Fruit fly (Drosophila melanogaster) whole organism, embryonic: ENCODE data around the gene fbl.

ENCODE experiments used
- C15 ChIP-seq: fragments of 200-800 bp; sonication (Bioruptor generic); IDR thresholded peaks from 3 replicates; pipeline ENCODE4 v1.3.6; 2022; ENCODE audit warnings: missing biosample characterization, missing genetic modification characterization
- CG10267 ChIP-seq: fragments of 200-800 bp; sonication (Bioruptor generic); optimal IDR thresholded peaks from 2 replicates; lab custom pipeline; 2018; ENCODE audit warnings: missing biosample characterization, mild to moderate bottlenecking, missing genetic modification characterization, moderate library complexity
- CG10654 ChIP-seq: fragments of 200-800 bp; sonication (Bioruptor generic); optimal IDR thresholded peaks from 2 replicates; lab custom pipeline; 2016; ENCODE audit warnings: missing biosample characterization, missing genetic modification characterization
- CG11723 ChIP-seq: fragments of 200-800 bp; sonication (Bioruptor generic); optimal IDR thresholded peaks from 2 replicates; lab custom pipeline; 2017; ENCODE audit warnings: missing biosample characterization, mild to moderate bottlenecking, missing genetic modification characterization
- CG12744 ChIP-seq: fragments of 200-800 bp; sonication (Bioruptor generic); optimal IDR thresholded peaks from 2 replicates; lab custom pipeline; 2016; ENCODE audit warnings: missing biosample characterization, missing genetic modification characterization
- CG14441 ChIP-seq: fragments of 200-800 bp; sonication (Bioruptor generic); IDR thresholded peaks from 2 replicates; pipeline ENCODE4 v1.3.6; 2022; ENCODE audit warnings: missing biosample characterization, missing genetic modification characterization
- CG15073 ChIP-seq: fragments of 200-800 bp; sonication (Bioruptor generic); optimal IDR thresholded peaks from 2 replicates; lab custom pipeline; 2016; ENCODE audit warnings: missing biosample characterization, missing genetic modification characterization
- CG16863 ChIP-seq: fragments of 200-800 bp; sonication (Bioruptor generic); optimal IDR thresholded peaks from 3 replicates; lab custom pipeline; 2016; ENCODE audit warnings: missing biosample characterization, missing genetic modification characterization
- CG17186 ChIP-seq: fragments of 200-800 bp; sonication (Bioruptor generic); optimal IDR thresholded peaks from 3 replicates; lab custom pipeline; 2017; ENCODE audit warnings: missing biosample characterization, missing genetic modification reagents, missing genetic modification characterization
- CG18764 ChIP-seq: fragments of 200-800 bp; sonication (Bioruptor generic); optimal IDR thresholded peaks from 3 replicates; lab custom pipeline; 2016; ENCODE audit warnings: missing biosample characterization, missing genetic modification characterization
- CG2202 ChIP-seq: fragments of 200-800 bp; sonication (Bioruptor generic); optimal IDR thresholded peaks from 2 replicates; lab custom pipeline; 2018; ENCODE audit warnings: missing biosample characterization, mild to moderate bottlenecking, missing genetic modification characterization
- CG2875 ChIP-seq: fragments of 200-800 bp; sonication (Bioruptor generic); optimal IDR thresholded peaks from 2 replicates; lab custom pipeline; 2017; ENCODE audit warnings: missing biosample characterization, mild to moderate bottlenecking, missing genetic modification characterization, missing genetic modification reagents
- CG3281 ChIP-seq: fragments of 200-800 bp; sonication (Bioruptor generic); optimal IDR thresholded peaks from 3 replicates; lab custom pipeline; 2017; ENCODE audit warnings: missing biosample characterization, mild to moderate bottlenecking, missing genetic modification characterization
- CG3407 ChIP-seq: fragments of 200-800 bp; sonication (Bioruptor generic); optimal IDR thresholded peaks from 2 replicates; lab custom pipeline; 2018; ENCODE audit warnings: missing biosample characterization, mild to moderate bottlenecking, missing genetic modification characterization
- CG4282 ChIP-seq: fragments of 200-800 bp; sonication (Bioruptor generic); optimal IDR thresholded peaks from 2 replicates; lab custom pipeline; 2016; ENCODE audit warnings: missing biosample characterization, missing genetic modification characterization
- CG4328 ChIP-seq: fragments of 200-800 bp; sonication (Bioruptor generic); optimal IDR thresholded peaks from 3 replicates; lab custom pipeline; 2017; ENCODE audit warnings: missing biosample characterization, missing genetic modification reagents, missing genetic modification characterization
- CG4360 ChIP-seq: fragments of 200-800 bp; sonication (Bioruptor generic); IDR thresholded peaks from 2 replicates; pipeline ENCODE4 v1.3.6; 2022; ENCODE audit warnings: missing biosample characterization, missing genetic modification characterization
- CG4730 ChIP-seq: fragments of 200-800 bp; sonication (Bioruptor generic); IDR thresholded peaks from 2 replicates; pipeline ENCODE4 v1.3.6; 2022; ENCODE audit warnings: missing biosample characterization, missing genetic modification characterization
- CG5180 ChIP-seq: fragments of 200-800 bp; sonication (Bioruptor generic); optimal IDR thresholded peaks from 3 replicates; lab custom pipeline; 2017; ENCODE audit warnings: missing biosample characterization, missing genetic modification characterization, mild to moderate bottlenecking, moderate library complexity, missing genetic modification reagents
- CG8089 ChIP-seq: fragments of 200-800 bp; sonication (Bioruptor generic); optimal IDR thresholded peaks from 3 replicates; lab custom pipeline; 2016; ENCODE audit warnings: missing biosample characterization, missing genetic modification characterization
- CG9932 ChIP-seq: fragments of 200-800 bp; sonication (Bioruptor generic); IDR thresholded peaks from 2 replicates; pipeline ENCODE4 v1.3.6; 2022; ENCODE audit warnings: missing biosample characterization, missing genetic modification characterization
- CkIIα-i1 ChIP-seq: fragments of 200-800 bp; sonication (Bioruptor generic); IDR thresholded peaks from 2 replicates; pipeline ENCODE4 v1.3.6; 2022; ENCODE audit warnings: missing biosample characterization, missing genetic modification characterization
- Hand ChIP-seq: fragments of 200-800 bp; sonication (Bioruptor generic); optimal IDR thresholded peaks from 2 replicates; lab custom pipeline; 2017; ENCODE audit warnings: mild to moderate bottlenecking, missing biosample characterization, missing genetic modification reagents, missing genetic modification characterization
- Hmx ChIP-seq: fragments of 200-800 bp; sonication (Bioruptor generic); optimal IDR thresholded peaks from 2 replicates; lab custom pipeline; 2016; ENCODE audit warnings: missing biosample characterization, missing genetic modification characterization
- Lpt ChIP-seq: fragments of >200 bp; optimal IDR thresholded peaks from 2 replicates; lab custom pipeline; 2018; ENCODE audit warnings: missing biosample characterization, missing genetic modification characterization
- MESR4 ChIP-seq: fragments of 200-800 bp; sonication (Bioruptor generic); optimal IDR thresholded peaks from 2 replicates; lab custom pipeline; 2018; ENCODE audit warnings: missing biosample characterization, mild to moderate bottlenecking, missing genetic modification characterization, moderate library complexity
- MTF-1 ChIP-seq: fragments of 200-800 bp; sonication (Bioruptor generic); optimal IDR thresholded peaks from 2 replicates; lab custom pipeline; 2018; ENCODE audit warnings: missing biosample characterization, mild to moderate bottlenecking, missing genetic modification characterization, borderline replicate concordance
- Oaz ChIP-seq: fragments of 200-800 bp; sonication (Bioruptor generic); IDR thresholded peaks from 2 replicates; pipeline ENCODE4 v1.3.6; 2022; ENCODE audit warnings: missing biosample characterization, missing genetic modification characterization
- PHDP ChIP-seq: fragments of 200-800 bp; sonication (Bioruptor generic); optimal IDR thresholded peaks from 3 replicates; lab custom pipeline; 2018; ENCODE audit warnings: missing biosample characterization, mild to moderate bottlenecking, missing genetic modification characterization, moderate library complexity
- Ravus ChIP-seq: fragments of 200-800 bp; sonication (Bioruptor generic); IDR thresholded peaks from 2 replicates; pipeline ENCODE4 v1.3.6; 2022; ENCODE audit warnings: missing biosample characterization, missing genetic modification characterization
- Side ChIP-seq: fragments of 200-800 bp; sonication (Bioruptor generic); optimal IDR thresholded peaks from 2 replicates; lab custom pipeline; 2016; ENCODE audit warnings: missing biosample characterization, missing genetic modification characterization
- Spps ChIP-seq: fragments of 200-800 bp; sonication (Bioruptor generic); optimal IDR thresholded peaks from 2 replicates; lab custom pipeline; 2018; ENCODE audit warnings: missing biosample characterization, mild to moderate bottlenecking, missing genetic modification characterization
- al ChIP-seq: fragments of 200-800 bp; sonication (Bioruptor generic); IDR thresholded peaks from 2 replicates; pipeline ENCODE4 v1.3.6; 2022; ENCODE audit warnings: missing biosample characterization, missing genetic modification characterization
- bowl ChIP-seq: fragments of 200-800 bp; sonication (Bioruptor generic); IDR thresholded peaks from 2 replicates; pipeline ENCODE4 v1.3.6; 2022; ENCODE audit warnings: missing biosample characterization, missing genetic modification characterization
- dati ChIP-seq: fragments of 200-800 bp; sonication (Bioruptor generic); IDR thresholded peaks from 2 replicates; pipeline ENCODE4 v1.3.6; 2022; ENCODE audit warnings: missing biosample characterization, missing genetic modification characterization
- dm ChIP-seq: fragments of 200-800 bp; sonication (Bioruptor generic); optimal IDR thresholded peaks from 3 replicates; lab custom pipeline; 2016; ENCODE audit warnings: missing biosample characterization, missing genetic modification characterization
- ham ChIP-seq: fragments of 200-800 bp; sonication (Bioruptor generic); IDR thresholded peaks from 2 replicates; pipeline ENCODE4 v1.3.6; 2022; ENCODE audit warnings: missing biosample characterization, missing genetic modification characterization
- jigr1 ChIP-seq: fragments of 200-800 bp; sonication (Bioruptor generic); IDR thresholded peaks from 3 replicates; pipeline ENCODE4 v1.3.6; 2022; ENCODE audit warnings: missing biosample characterization, missing genetic modification characterization
- jumu ChIP-seq: fragments of 200-800 bp; sonication (Bioruptor generic); optimal IDR thresholded peaks from 3 replicates; lab custom pipeline; 2016; ENCODE audit warnings: missing biosample characterization, missing genetic modification characterization
- lab ChIP-seq: fragments of 200-800 bp; sonication (Bioruptor generic); optimal IDR thresholded peaks from 3 replicates; lab custom pipeline; 2017; ENCODE audit warnings: missing biosample characterization, missing genetic modification characterization, mild to moderate bottlenecking, moderate library complexity, missing genetic modification reagents
- lbe ChIP-seq: fragments of 200-800 bp; sonication (Bioruptor generic); optimal IDR thresholded peaks from 2 replicates; lab custom pipeline; 2016; ENCODE audit warnings: missing biosample characterization, mild to moderate bottlenecking, missing genetic modification characterization
- nmo ChIP-seq: fragments of 200-800 bp; sonication (Bioruptor generic); optimal IDR thresholded peaks from 2 replicates; lab custom pipeline; 2018; ENCODE audit warnings: missing biosample characterization, mild to moderate bottlenecking, missing genetic modification characterization, moderate library complexity
- peb ChIP-seq: fragments of 200-800 bp; sonication (Bioruptor generic); IDR thresholded peaks from 2 replicates; pipeline ENCODE4 v1.3.6; 2022; ENCODE audit warnings: missing biosample characterization, missing genetic modification characterization
- prd ChIP-seq, 3 experiments: fragments of >200 bp in 2 of 3; fragments of 200-800 bp in 1 of 3; sonication (Bioruptor generic) in 1 of 3; optimal IDR thresholded peaks in 2 of 3; IDR thresholded peaks in 1 of 3; 2 replicates in 2 of 3; 3 replicates in 1 of 3; pipeline versions ENCODE4 v1.3.6 to Lab custom; 2017 to 2022; ENCODE audit warnings: missing biosample characterization in 1 of 3, missing genetic modification characterization in 1 of 3
- pros ChIP-seq: fragments of 200-800 bp; sonication (Bioruptor generic); optimal IDR thresholded peaks from 3 replicates; lab custom pipeline; 2019; ENCODE audit warnings: missing biosample characterization, mild to moderate bottlenecking, missing genetic modification characterization, moderate library complexity
- psq ChIP-seq: fragments of 200-800 bp; sonication (Bioruptor generic); optimal IDR thresholded peaks from 2 replicates; lab custom pipeline; 2017; ENCODE audit warnings: missing biosample characterization, missing genetic modification characterization
- sr ChIP-seq: fragments of 200-800 bp; sonication (Bioruptor generic); IDR thresholded peaks from 3 replicates; pipeline ENCODE4 v1.3.6; 2022; ENCODE audit warnings: missing biosample characterization, missing genetic modification characterization
- stwl ChIP-seq: fragments of 200-800 bp; sonication (Bioruptor generic); optimal IDR thresholded peaks from 3 replicates; lab custom pipeline; 2018; ENCODE audit warnings: missing biosample characterization, mild to moderate bottlenecking, missing genetic modification characterization, moderate library complexity
- tin ChIP-seq: fragments of 200-800 bp; sonication (Bioruptor generic); optimal IDR thresholded peaks from 3 replicates; lab custom pipeline; 2016; ENCODE audit warnings: missing biosample characterization, missing genetic modification characterization

fbl gene

dm6 chr3L:20347762-20348580 lies 36.3 kb upstream of the fbl start, which contains the start of the genes Rbbp5 and eRF1 (continued):
- TF ChIP-seq stwl (tag; lab: Kevin White, UChicago), result peak; percentile 41
- TF ChIP-seq CG5180, result no peak
- TF ChIP-seq nmo (GFP tag; lab: Kevin White, UChicago), result peak; percentile 85
- TF ChIP-seq CG2875, result no peak
- peak; percentile 38 for TF ChIP-seq Spps (tag; lab: Kevin White, UChicago)
- no peak for TF ChIP-seq CG2202 (tag; lab: Kevin White, UChicago)
- no peak for TF ChIP-seq jigr1 (GFP tag; lab: Robert Waterston, UW)
- TF ChIP-seq C15 (GFP tag; lab: Robert Waterston, UW), result peak; percentile 66; the same call in 1 of the 3 replicates
- no peak for TF ChIP-seq prd (optimal IDR thresholded peaks at IDR 0.05; lab: Kevin White, UChicago)
- peak; percentile 88 for TF ChIP-seq prd (GFP tag; IDR thresholded peaks at IDR 0.05; lab: Robert Waterston, UW)
- peak; percentile 11 for TF ChIP-seq Hmx (GFP tag; lab: Kevin White, UChicago)
- peak; percentile 80 for TF ChIP-seq CG10267 (tag; lab: Kevin White, UChicago)
- peak; percentile 30 for TF ChIP-seq CG3281 (GFP tag; lab: Kevin White, UChicago)
- peak; percentile 40 for TF ChIP-seq Ravus
- TF ChIP-seq peb (GFP tag; lab: Robert Waterston, UW), result peak; percentile 49; the same call in 1 of the 2 replicates
- TF ChIP-seq jumu (GFP tag; lab: Kevin White, UChicago), result peak; percentile 33
- no peak for TF ChIP-seq Lpt (GFP tag; lab: Kevin White, UChicago)
- peak; percentile 47 for TF ChIP-seq Side
- no peak for TF ChIP-seq CG12744 (GFP tag; lab: Kevin White, UChicago)
- peak; percentile 47; the same call in 1 of the 2 replicates for TF ChIP-seq ham (GFP tag; lab: Robert Waterston, UW)
- TF ChIP-seq CG10654 (GFP tag; lab: Kevin White, UChicago), result peak; percentile 73
- peak; percentile 96 for TF ChIP-seq CG9932 (GFP tag; lab: Robert Waterston, UW)
- TF ChIP-seq CG14441 (GFP tag; lab: Robert Waterston, UW), result peak; percentile 75
- TF ChIP-seq CG4282 (GFP tag; lab: Kevin White, UChicago), result no peak
- TF ChIP-seq CG11723, result peak; percentile 30
- TF ChIP-seq lab (GFP tag; lab: Kevin White, UChicago), result peak; percentile 74
- TF ChIP-seq CkIIα-i1 (GFP tag; lab: Robert Waterston, UW), result no peak
- TF ChIP-seq CG15073 (GFP tag; lab: Kevin White, UChicago), result no peak
- TF ChIP-seq CG16863, result peak; percentile 32
- peak; percentile 88 for TF ChIP-seq MESR4 (GFP tag; lab: Kevin White, UChicago)
- no peak for TF ChIP-seq dati (GFP tag; lab: Robert Waterston, UW)
- peak; percentile 71 for TF ChIP-seq CG18764 (GFP tag; lab: Kevin White, UChicago)
- TF ChIP-seq pros (GFP tag; lab: Kevin White, UChicago), result no peak
- TF ChIP-seq CG4328 (GFP tag; lab: Kevin White, UChicago), result peak; percentile 10
- TF ChIP-seq tin (GFP tag; lab: Kevin White, UChicago), result peak; percentile 82
- TF ChIP-seq sr, result no peak
- no peak for TF ChIP-seq MTF-1 (GFP tag; lab: Kevin White, UChicago)
- peak; percentile 44 for TF ChIP-seq CG8089 (GFP tag; lab: Kevin White, UChicago)
- peak; percentile 43 for TF ChIP-seq lbe (GFP tag; lab: Kevin White, UChicago)
- TF ChIP-seq al (GFP tag; lab: Robert Waterston, UW), result peak; percentile 82
- TF ChIP-seq Oaz, result peak; percentile 69
- peak; percentile 75 for TF ChIP-seq CG4730 (GFP tag; lab: Robert Waterston, UW)
- peak; percentile 32 for TF ChIP-seq psq
- peak; percentile 77 for TF ChIP-seq dm (GFP tag; lab: Kevin White, UChicago)
- peak; percentile 73 for TF ChIP-seq PHDP (tag; lab: Kevin White, UChicago)
- no peak for TF ChIP-seq CG3407 (GFP tag; lab: Kevin White, UChicago)
- peak; percentile 48 for TF ChIP-seq CG17186 (GFP tag; lab: Kevin White, UChicago)
- no peak for TF ChIP-seq bowl (GFP tag; lab: Robert Waterston, UW)
- peak; percentile 5 for TF ChIP-seq Hand
- no peak for TF ChIP-seq CG4360
